Worm (Caenorhabditis elegans) whole organism, L4 larva: ENCODE data around the gene F40H3.2.
A peak's percentile ranks its signal among the peaks of the same experiment; 100 is the strongest.

Experiments
- F49E8.2 ChIP-seq: sonication (generic microtip); optimal IDR thresholded peaks from 2 replicates; lab custom pipeline; 2016; ENCODE audit warnings: missing compliant biosample characterization, mild to moderate bottlenecking, missing genetic modification characterization, borderline replicate concordance
- Y75B8A.6 ChIP-seq: fragments of 200-800 bp; sonication (Bioruptor generic); IDR thresholded peaks from 2 replicates; pipeline ENCODE4 v1.3.6; 2022; ENCODE audit warnings: missing genetic modification reagents, missing genetic modification characterization, missing compliant biosample characterization
- aha-1 ChIP-seq: fragments of 150-350 bp; peaks from one replicate; lab custom pipeline; 2014; ENCODE audit warnings: missing biosample characterization, missing genetic modification characterization
- ceh-28 ChIP-seq: fragments of 150-350 bp; optimal IDR thresholded peaks from 2 replicates; lab custom pipeline; 2014; ENCODE audit warnings: missing biosample characterization, missing genetic modification reagents, missing genetic modification characterization
- daf-16 ChIP-seq, 3 experiments: sonication (generic microtip); optimal IDR thresholded peaks; 2 replicates each; lab custom pipeline; 2016 to 2017; ENCODE audit warnings: missing genetic modification characterization in 3 of 3, missing genetic modification reagents in 3 of 3, mild to moderate bottlenecking in 2 of 3, missing compliant biosample characterization in 2 of 3, missing biosample characterization in 1 of 3, moderate library complexity in 1 of 3
- daf-8 ChIP-seq: fragments of 200-800 bp; sonication (Bioruptor generic); IDR thresholded peaks from 2 replicates; pipeline ENCODE4 v1.3.6; 2022; ENCODE audit warnings: missing genetic modification characterization, missing compliant biosample characterization
- dmd-6 ChIP-seq: fragments of 200-800 bp; sonication (Bioruptor generic); IDR thresholded peaks from 2 replicates; pipeline ENCODE4 v1.3.6; 2022; ENCODE audit warnings: missing genetic modification reagents, missing genetic modification characterization, missing compliant biosample characterization
- egl-43 ChIP-seq: fragments of 200-800 bp; sonication (Bioruptor generic); IDR thresholded peaks from 2 replicates; pipeline ENCODE4 v1.3.6; 2022; ENCODE audit warnings: missing genetic modification reagents, missing genetic modification characterization, missing compliant biosample characterization
- fos-1 ChIP-seq: fragments of 150-350 bp; optimal IDR thresholded peaks from 2 replicates; lab custom pipeline; 2014; ENCODE audit warnings: missing biosample characterization, missing genetic modification characterization
- gei-8 ChIP-seq: fragments of 200-800 bp; sonication (Bioruptor generic); optimal IDR thresholded peaks from 2 replicates; lab custom pipeline; 2018; ENCODE audit warnings: mild to moderate bottlenecking, missing genetic modification characterization, missing compliant biosample characterization
- mdl-1 ChIP-seq, 2 experiments: fragments of 150-350 bp in 1 of 2; sonication (generic microtip) in 1 of 2; optimal IDR thresholded peaks; 2 replicates each; lab custom pipeline; 2014 to 2017; ENCODE audit warnings: missing biosample characterization in 2 of 2, missing genetic modification characterization in 2 of 2
- mep-1 ChIP-seq: fragments of 150-350 bp; sonication (generic microtip); optimal IDR thresholded peaks from 3 replicates; lab custom pipeline; 2014; ENCODE audit warnings: missing biosample characterization, missing genetic modification characterization
- nhr-25 ChIP-seq: sonication (generic microtip); optimal IDR thresholded peaks from 2 replicates; lab custom pipeline; 2017; ENCODE audit warnings: missing genetic modification characterization, mild to moderate bottlenecking, missing compliant biosample characterization, antibody characterized with exemption, moderate library complexity, borderline replicate concordance; ENCODE audit not compliant: insufficient read depth
- nhr-41 ChIP-seq: fragments of 200-800 bp; sonication (Bioruptor generic); IDR thresholded peaks from 2 replicates; pipeline ENCODE4 v1.3.6; 2022; ENCODE audit warnings: missing genetic modification reagents, missing genetic modification characterization, missing compliant biosample characterization
- rbr-2 ChIP-seq: sonication (generic microtip); optimal IDR thresholded peaks from 2 replicates; lab custom pipeline; 2016; ENCODE audit warnings: missing genotype, missing genetic modification characterization, missing compliant biosample characterization
- snpc-4 ChIP-seq: fragments of 150-350 bp; optimal IDR thresholded peaks from 2 replicates; lab custom pipeline; 2014; ENCODE audit warnings: missing biosample characterization, missing genetic modification characterization
- unc-62 ChIP-seq, 3 experiments: fragments of 150-350 bp in 1 of 3; sonication (generic microtip); optimal IDR thresholded peaks in 2 of 3; peaks in 1 of 3; 1 replicate in 1 of 3; 2 replicates in 2 of 3; lab custom pipeline; 2014 to 2017; ENCODE audit warnings: missing biosample characterization in 3 of 3, missing genetic modification characterization in 3 of 3, missing genetic modification reagents in 3 of 3, missing genotype in 1 of 3
- zfp-3 ChIP-seq: fragments of 200-800 bp; sonication (Bioruptor generic); conservative IDR thresholded peaks from 2 replicates; pipeline ENCODE4 v1.3.6; 2022; ENCODE audit warnings: missing genetic modification reagents, missing genetic modification characterization, missing compliant biosample characterization

The F40H3.2 gene

DNA sequence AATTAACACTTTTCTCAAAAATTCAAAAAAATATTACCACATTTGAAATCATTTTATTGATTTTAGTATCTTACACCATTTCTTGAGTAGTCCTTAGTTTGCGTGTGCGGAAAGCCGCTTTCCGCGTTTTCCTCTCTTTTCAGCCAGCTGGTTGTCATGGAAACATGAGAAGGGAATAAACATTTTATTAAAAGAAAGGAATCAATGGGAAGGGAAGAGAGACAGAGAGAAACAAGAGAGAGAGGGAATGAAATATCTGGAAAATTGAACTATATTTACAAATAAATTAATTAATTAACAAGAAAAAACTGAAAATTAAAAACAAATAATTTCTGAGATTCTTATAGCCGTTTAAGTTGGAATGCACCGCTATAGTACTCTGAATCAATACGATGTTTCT is 45.9 kb downstream of the F40H3.2 start, which contains the start of gene mks-2:
Gene mks-2, minus strand, starts transcription at position 101 of the 400 bp plus-strand sequence.
- no peak for TF ChIP-seq F49E8.2 (tag; lab: Kevin White, UChicago)
- TF ChIP-seq daf-16 (GFP tag; optimal IDR thresholded peaks at IDR 0.05; lab: Kevin White, UChicago) = no peak
- TF ChIP-seq daf-16 (tag; optimal IDR thresholded peaks at IDR 0.05; lab: Kevin White, UChicago) = no peak
- TF ChIP-seq daf-8 (GFP tag; lab: Robert Waterston, UW) = no peak
- no peak for TF ChIP-seq nhr-41 (GFP tag; lab: Robert Waterston, UW)
- TF ChIP-seq snpc-4 = no peak
- no peak for TF ChIP-seq nhr-25

DNA sequence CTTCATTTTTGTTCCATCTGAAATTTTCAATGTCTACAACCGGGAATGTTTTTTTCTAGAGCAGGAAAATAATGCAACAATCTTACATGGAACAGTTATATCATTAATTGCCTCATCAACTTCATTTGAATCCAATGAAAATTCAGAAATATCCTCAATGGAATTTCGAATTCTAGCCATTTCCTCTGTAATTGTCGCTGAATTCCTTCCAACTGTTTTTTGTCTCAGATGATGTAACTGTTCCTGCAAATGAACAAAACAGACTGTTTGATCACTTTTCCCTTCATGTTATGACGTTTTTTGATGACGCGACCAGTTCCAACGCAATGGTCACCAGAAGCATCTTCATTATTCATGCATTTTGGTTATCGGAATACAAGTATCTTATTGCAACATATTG is 48.0 kb downstream of the F40H3.2 start:
- TF ChIP-seq unc-62 (GFP tag; optimal IDR thresholded peaks at IDR 0.05 in 1 of 2; lab: Kevin White, UChicago) = peak in 1 of 2 experiments; percentile 92
- TF ChIP-seq unc-62 (tag; optimal IDR thresholded peaks at IDR 0.05; lab: Kevin White, UChicago) = no peak
- no peak for TF ChIP-seq fos-1

DNA sequence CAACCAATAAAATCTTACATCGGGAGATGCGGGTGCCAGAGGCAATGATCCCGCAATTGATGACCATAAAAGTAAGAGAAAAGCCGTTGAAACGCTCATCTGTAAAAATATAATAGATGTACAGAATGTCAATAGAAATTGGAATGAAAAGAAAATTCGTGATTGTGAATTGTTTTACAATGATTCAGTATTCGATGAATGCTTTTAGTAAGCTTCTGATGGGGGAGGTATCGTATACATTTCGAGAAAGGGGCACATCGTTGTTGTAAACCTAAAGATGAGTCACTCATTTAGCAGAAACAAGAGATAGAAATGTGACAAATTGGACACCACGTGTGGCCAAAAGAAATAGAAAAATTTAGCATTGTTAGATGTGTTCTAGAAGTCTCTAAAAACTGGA is 49.1 kb downstream of the F40H3.2 start, which contains the start of gene C30B5.6:
Gene C30B5.6, minus strand, starts transcription at position 101 of the 400 bp plus-strand sequence.
- no peak for TF ChIP-seq zfp-3 (GFP tag; lab: Robert Waterston, UW)
- TF ChIP-seq aha-1 = peak; percentile 29

DNA sequence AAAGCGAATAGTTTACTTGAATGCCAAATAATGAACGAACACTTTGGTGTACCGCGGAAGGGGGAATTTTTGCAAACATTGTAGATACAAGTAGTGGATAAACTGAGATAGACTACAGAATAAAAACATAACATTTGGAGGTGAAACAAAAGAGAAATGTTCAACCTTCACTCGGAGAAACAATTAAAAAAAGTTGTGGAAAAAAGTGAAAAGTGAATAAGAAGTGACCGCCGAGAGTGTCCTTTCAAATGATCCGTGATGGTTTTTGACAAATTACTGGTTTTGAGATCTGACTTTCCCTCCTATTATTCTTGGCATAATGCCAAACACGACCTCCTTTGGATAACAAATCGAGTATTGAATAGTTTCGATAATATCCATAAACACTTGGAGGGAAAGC is 50.3 kb downstream of the F40H3.2 start:
- TF ChIP-seq ceh-28 (tag; lab: Kevin White, UChicago) = no peak
- TF ChIP-seq egl-43 = no peak
- no peak for TF ChIP-seq mdl-1 (tag; optimal IDR thresholded peaks at IDR 0.05; lab: Kevin White, UChicago)
- TF ChIP-seq mep-1 = no peak
- TF ChIP-seq fos-1 = no peak
- TF ChIP-seq gei-8 = no peak
- no peak for TF ChIP-seq rbr-2 (tag; lab: Kevin White, UChicago)
- no peak for TF ChIP-seq dmd-6 (GFP tag; lab: Robert Waterston, UW)
- TF ChIP-seq Y75B8A.6 (GFP tag; lab: Robert Waterston, UW) = no peak
- TF ChIP-seq, all 104 proteins: peak for 0
